Worm (Caenorhabditis elegans): ENCODE data around the gene hacl-1.
"Not testable (repeated sequence)": the region's sequence is repeated elsewhere in the genome, so short reads cannot be mapped to it uniquely, and the experiment has no call there.

DNA sequence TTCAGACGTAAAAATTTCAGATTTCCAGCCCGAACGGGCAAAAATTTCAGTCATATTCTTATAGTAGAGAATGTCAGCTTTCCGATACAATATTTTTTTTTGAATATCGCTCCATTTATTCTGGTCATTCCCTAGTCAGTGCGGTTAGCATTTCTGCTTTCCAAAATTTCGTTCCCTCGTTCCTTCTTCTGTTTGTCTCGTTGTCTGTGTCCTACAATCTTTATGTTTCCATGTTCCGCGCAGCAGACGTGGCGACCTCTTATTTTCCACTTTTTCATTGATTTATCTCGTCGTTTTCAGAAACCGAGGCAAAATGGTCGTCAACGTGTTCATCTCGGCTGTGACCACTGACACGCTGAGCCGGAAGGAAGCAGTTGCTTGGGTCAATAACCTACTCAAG lies 50.3 kb downstream of the hacl-1 start, which contains the start of gene ebp-2:
- not testable (repeated sequence) for TF ChIP-seq ztf-18 (tag; optimal IDR thresholded peaks at IDR 0.05); hmg-20 (GFP tag; IDR thresholded peaks at IDR 0.05); F23B12.7 (tag; optimal IDR thresholded peaks at IDR 0.05; ENCODE audit: insufficient read depth); ceh-79 (tag; optimal IDR thresholded peaks at IDR 0.05); die-1 (tag; optimal IDR thresholded peaks at IDR 0.05); ztf-22 (GFP tag; optimal IDR thresholded peaks at IDR 0.05); sptf-2 (GFP tag; optimal IDR thresholded peaks at IDR 0.05); ama-1 (optimal IDR thresholded peaks at IDR 0.05); ama-1 (GFP tag; optimal IDR thresholded peaks at IDR 0.05); nfya-1 (tag; optimal IDR thresholded peaks at IDR 0.05; ENCODE audit: borderline replicate concordance, insufficient read depth); lag-1 (GFP tag; IDR thresholded peaks at IDR 0.05); unc-62 (GFP tag; optimal IDR thresholded peaks at IDR 0.05); rcor-1 (GFP tag; IDR thresholded peaks at IDR 0.05); dpl-1 (GFP tag; optimal IDR thresholded peaks at IDR 0.05); D2030.7 (GFP tag; IDR thresholded peaks at IDR 0.05)

All from whole organism, young adult.